Fruit fly (Drosophila melanogaster) whole organism, embryonic: Measurements from ENCODE around the gene CG5435.

Experiments
- Atf-2 ChIP-seq: fragments of 200-800 bp; sonication (Bioruptor generic); optimal IDR thresholded peaks from 2 replicates; lab custom pipeline; 2016; ENCODE audit warnings: missing biosample characterization, missing genetic modification characterization
- Bdp1 ChIP-seq: fragments of 200-800 bp; sonication (Bioruptor generic); optimal IDR thresholded peaks from 3 replicates; lab custom pipeline; 2016; ENCODE audit warnings: missing biosample characterization, missing genetic modification characterization
- CG1233 ChIP-seq: fragments of 200-800 bp; sonication (Bioruptor generic); optimal IDR thresholded peaks from 4 replicates; lab custom pipeline; 2018; ENCODE audit warnings: missing biosample characterization, mild to moderate bottlenecking, missing genetic modification characterization
- CG15073 ChIP-seq: fragments of 200-800 bp; sonication (Bioruptor generic); optimal IDR thresholded peaks from 2 replicates; lab custom pipeline; 2016; ENCODE audit warnings: missing biosample characterization, missing genetic modification characterization
- CG1602 ChIP-seq: fragments of 200-800 bp; sonication (Bioruptor generic); optimal IDR thresholded peaks from 3 replicates; lab custom pipeline; 2016; ENCODE audit warnings: missing biosample characterization, missing genetic modification characterization
- CG1603 ChIP-seq: fragments of 200-800 bp; sonication (Bioruptor generic); optimal IDR thresholded peaks from 2 replicates; lab custom pipeline; 2019; ENCODE audit warnings: missing biosample characterization, mild to moderate bottlenecking, missing genetic modification characterization, moderate library complexity
- CG2116 ChIP-seq: fragments of 200-800 bp; sonication (Bioruptor generic); optimal IDR thresholded peaks from 3 replicates; lab custom pipeline; 2018; ENCODE audit warnings: missing biosample characterization, mild to moderate bottlenecking, missing genetic modification characterization
- CG33557 ChIP-seq: fragments of 200-800 bp; sonication (Bioruptor generic); optimal IDR thresholded peaks from 2 replicates; lab custom pipeline; 2019; ENCODE audit warnings: missing biosample characterization, mild to moderate bottlenecking, missing genetic modification characterization, moderate library complexity
- CG3407 ChIP-seq: fragments of 200-800 bp; sonication (Bioruptor generic); optimal IDR thresholded peaks from 2 replicates; lab custom pipeline; 2018; ENCODE audit warnings: missing biosample characterization, mild to moderate bottlenecking, missing genetic modification characterization
- CG34376 ChIP-seq: fragments of 200-800 bp; sonication (Bioruptor generic); optimal IDR thresholded peaks from 2 replicates; lab custom pipeline; 2018; ENCODE audit warnings: missing biosample characterization, mild to moderate bottlenecking, missing genetic modification characterization
- CG4282 ChIP-seq: fragments of 200-800 bp; sonication (Bioruptor generic); optimal IDR thresholded peaks from 2 replicates; lab custom pipeline; 2016; ENCODE audit warnings: missing biosample characterization, missing genetic modification characterization
- CG4730 ChIP-seq: fragments of 200-800 bp; sonication (Bioruptor generic); IDR thresholded peaks from 2 replicates; pipeline ENCODE4 v1.3.6; 2022; ENCODE audit warnings: missing biosample characterization, missing genetic modification characterization
- CG5245 ChIP-seq: fragments of 200-800 bp; sonication (Bioruptor generic); optimal IDR thresholded peaks from 3 replicates; lab custom pipeline; 2016; ENCODE audit warnings: missing biosample characterization, missing genetic modification characterization
- CG6175 ChIP-seq: fragments of 200-800 bp; sonication (Bioruptor generic); IDR thresholded peaks from 3 replicates; pipeline ENCODE4 v1.3.6; 2022; ENCODE audit warnings: missing biosample characterization, missing genetic modification characterization
- CG6813 ChIP-seq: fragments of 200-800 bp; sonication (Bioruptor generic); optimal IDR thresholded peaks from 2 replicates; lab custom pipeline; 2017; ENCODE audit warnings: missing biosample characterization, missing genetic modification characterization, mild to moderate bottlenecking, moderate library complexity, missing genetic modification reagents
- CG7556 ChIP-seq: fragments of 200-800 bp; sonication (Bioruptor generic); optimal IDR thresholded peaks from 2 replicates; lab custom pipeline; 2017; ENCODE audit warnings: missing biosample characterization, mild to moderate bottlenecking, missing genetic modification characterization
- CG7839 ChIP-seq: fragments of 200-800 bp; sonication (Bioruptor generic); optimal IDR thresholded peaks from 3 replicates; lab custom pipeline; 2018; ENCODE audit warnings: missing biosample characterization, mild to moderate bottlenecking, missing genetic modification characterization, moderate library complexity
- CG8281 ChIP-seq: fragments of 200-800 bp; sonication (Bioruptor generic); optimal IDR thresholded peaks from 2 replicates; lab custom pipeline; 2018; ENCODE audit warnings: missing biosample characterization, mild to moderate bottlenecking, missing genetic modification characterization, moderate library complexity
- CG8359 ChIP-seq: fragments of 200-800 bp; sonication (Bioruptor generic); optimal IDR thresholded peaks from 2 replicates; lab custom pipeline; 2017; ENCODE audit warnings: missing biosample characterization, mild to moderate bottlenecking, missing genetic modification characterization, borderline replicate concordance
- CG8765 ChIP-seq: fragments of 200-800 bp; sonication (Bioruptor generic); IDR thresholded peaks from 2 replicates; pipeline ENCODE4 v1.3.6; 2022; ENCODE audit warnings: missing biosample characterization, missing genetic modification characterization
- CG9727 ChIP-seq: fragments of 200-800 bp; sonication (Bioruptor generic); optimal IDR thresholded peaks from 3 replicates; lab custom pipeline; 2017; ENCODE audit warnings: missing biosample characterization, mild to moderate bottlenecking, missing genetic modification characterization
- Camta ChIP-seq: fragments of 200-800 bp; sonication (Bioruptor generic); optimal IDR thresholded peaks from 2 replicates; lab custom pipeline; 2016; ENCODE audit warnings: missing biosample characterization, missing genetic modification characterization
- D19A ChIP-seq: fragments of 200-800 bp; optimal IDR thresholded peaks from 3 replicates; lab custom pipeline; 2019; ENCODE audit warnings: missing biosample characterization, mild to moderate bottlenecking, missing genetic modification characterization, moderate library complexity
- Opbp ChIP-seq: fragments of 200-800 bp; sonication (Bioruptor generic); IDR thresholded peaks from 3 replicates; pipeline ENCODE4 v1.3.6; 2022; ENCODE audit warnings: missing biosample characterization, missing genetic modification characterization; ENCODE audit not compliant: partially characterized antibody
- Rfx ChIP-seq: fragments of 200-800 bp; sonication (Bioruptor generic); IDR thresholded peaks from 2 replicates; pipeline ENCODE4 v1.3.6; 2022; ENCODE audit warnings: missing biosample characterization, missing genetic modification characterization
- Taf1 ChIP-seq: fragments of 200-800 bp; sonication (Bioruptor generic); IDR thresholded peaks from 2 replicates; pipeline ENCODE4 v1.3.6; 2022; ENCODE audit warnings: missing biosample characterization, missing genetic modification characterization
- YL-1 ChIP-seq: fragments of 200-800 bp; sonication (Bioruptor generic); optimal IDR thresholded peaks from 3 replicates; lab custom pipeline; 2017; ENCODE audit warnings: missing biosample characterization, mild to moderate bottlenecking, missing genetic modification characterization
- bab2 ChIP-seq: fragments of 200-800 bp; sonication (Bioruptor generic); optimal IDR thresholded peaks from 2 replicates; lab custom pipeline; 2016; ENCODE audit warnings: missing biosample characterization, missing genetic modification characterization
- bbx ChIP-seq: fragments of 200-800 bp; sonication (Bioruptor generic); IDR thresholded peaks from 2 replicates; pipeline ENCODE4 v1.3.6; 2022; ENCODE audit warnings: missing biosample characterization, missing genetic modification characterization; ENCODE audit not compliant: partially characterized antibody
- chm ChIP-seq: fragments of 200-800 bp; sonication (Bioruptor generic); IDR thresholded peaks from 2 replicates; pipeline ENCODE4 v1.3.6; 2022; ENCODE audit warnings: missing biosample characterization, missing genetic modification characterization
- crol ChIP-seq: fragments of 200-800 bp; sonication (Bioruptor generic); IDR thresholded peaks from 2 replicates; pipeline ENCODE4 v1.3.6; 2022; ENCODE audit warnings: missing biosample characterization, missing genetic modification characterization
- dm ChIP-seq: fragments of 200-800 bp; sonication (Bioruptor generic); optimal IDR thresholded peaks from 3 replicates; lab custom pipeline; 2016; ENCODE audit warnings: missing biosample characterization, missing genetic modification characterization
- fd64A ChIP-seq: fragments of 200-800 bp; sonication (Bioruptor generic); optimal IDR thresholded peaks from 3 replicates; lab custom pipeline; 2018; ENCODE audit warnings: missing biosample characterization, mild to moderate bottlenecking, missing genetic modification characterization
- gem ChIP-seq: fragments of 200-800 bp; sonication (Bioruptor generic); optimal IDR thresholded peaks from 2 replicates; lab custom pipeline; 2019; ENCODE audit warnings: missing biosample characterization, mild to moderate bottlenecking, missing genetic modification characterization, moderate library complexity
- grau ChIP-seq: fragments of 200-800 bp; optimal IDR thresholded peaks from 3 replicates; lab custom pipeline; 2019; ENCODE audit warnings: missing biosample characterization, mild to moderate bottlenecking, missing genetic modification characterization, moderate library complexity
- ind ChIP-seq: fragments of 200-800 bp; sonication (Bioruptor generic); optimal IDR thresholded peaks from 3 replicates; lab custom pipeline; 2016; ENCODE audit warnings: missing biosample characterization, missing genetic modification characterization
- kah ChIP-seq: fragments of 200-800 bp; sonication (Bioruptor generic); optimal IDR thresholded peaks from 2 replicates; lab custom pipeline; 2018; ENCODE audit warnings: missing biosample characterization, mild to moderate bottlenecking, missing genetic modification characterization
- mirr ChIP-seq: fragments of 200-800 bp; sonication (Bioruptor generic); optimal IDR thresholded peaks from 3 replicates; lab custom pipeline; 2018; ENCODE audit warnings: missing biosample characterization, mild to moderate bottlenecking, missing genetic modification characterization
- nau ChIP-seq: fragments of 200-800 bp; sonication (Bioruptor generic); optimal IDR thresholded peaks from 3 replicates; lab custom pipeline; 2017; ENCODE audit warnings: missing biosample characterization, mild to moderate bottlenecking, missing genetic modification characterization, missing genetic modification reagents
- org-1 ChIP-seq: fragments of 200-800 bp; sonication (Bioruptor generic); optimal IDR thresholded peaks from 2 replicates; lab custom pipeline; 2017; ENCODE audit warnings: missing biosample characterization, missing genetic modification characterization
- pum ChIP-seq: fragments of 200-800 bp; sonication (Bioruptor generic); optimal IDR thresholded peaks from 2 replicates; lab custom pipeline; 2016; ENCODE audit warnings: missing biosample characterization, missing genetic modification characterization
- repo ChIP-seq: fragments of 200-800 bp; sonication (Bioruptor generic); optimal IDR thresholded peaks from 2 replicates; lab custom pipeline; 2016; ENCODE audit warnings: missing biosample characterization, missing genetic modification characterization
- sqz ChIP-seq: fragments of 200-800 bp; sonication (Bioruptor generic); optimal IDR thresholded peaks from 3 replicates; lab custom pipeline; 2018; ENCODE audit warnings: missing biosample characterization, mild to moderate bottlenecking, missing genetic modification characterization
- sr ChIP-seq: fragments of 200-800 bp; sonication (Bioruptor generic); IDR thresholded peaks from 3 replicates; pipeline ENCODE4 v1.3.6; 2022; ENCODE audit warnings: missing biosample characterization, missing genetic modification characterization
- stc ChIP-seq: fragments of 200-800 bp; sonication (Bioruptor generic); IDR thresholded peaks from 2 replicates; pipeline ENCODE4 v1.3.6; 2022; ENCODE audit warnings: missing biosample characterization, missing genetic modification characterization
- tap ChIP-seq: fragments of 200-800 bp; optimal IDR thresholded peaks from 3 replicates; lab custom pipeline; 2019; ENCODE audit warnings: missing biosample characterization, mild to moderate bottlenecking, missing genetic modification characterization, moderate library complexity
- vvl ChIP-seq: fragments of 200-800 bp; sonication (Bioruptor generic); IDR thresholded peaks from 2 replicates; pipeline ENCODE4 v1.3.6; 2022; ENCODE audit warnings: missing biosample characterization, missing genetic modification characterization

The CG5435 gene

dm6 chr2L:12463037-12463436 is 32.3 kb upstream of the CG5435 start (continued):
- TF ChIP-seq CG4282 (GFP tag; lab: Kevin White, UChicago) (no peak), nau (GFP tag; lab: Kevin White, UChicago) (peak; percentile 50), tap (tag; lab: Kevin White, UChicago) (peak; percentile 22), CG8359 (GFP tag; lab: Kevin White, UChicago) (peak; percentile 39), org-1 (GFP tag; lab: Kevin White, UChicago) (peak; percentile 10), vvl (GFP tag; lab: Robert Waterston, UW) (peak; percentile 57), CG33557 (GFP tag; lab: Kevin White, UChicago) (no peak), fd64A (GFP tag; lab: Kevin White, UChicago) (peak; percentile 63), CG3407 (GFP tag; lab: Kevin White, UChicago) (peak; percentile 4), CG1233 (GFP tag; lab: Kevin White, UChicago) (peak; percentile 66), mirr (GFP tag; lab: Kevin White, UChicago) (peak; percentile 53), CG34376 (GFP tag; lab: Kevin White, UChicago) (peak; percentile 48), crol (GFP tag; lab: Robert Waterston, UW) (peak; percentile 57; the same call in 1 of the 2 replicates), CG8281 (tag; lab: Kevin White, UChicago) (peak; percentile 6), stc (GFP tag; lab: Robert Waterston, UW) (no peak), CG1603 (tag; lab: Kevin White, UChicago) (peak; percentile 36), Rfx (GFP tag; lab: Robert Waterston, UW) (peak; percentile 32; the same call in 1 of the 2 replicates), CG6813 (GFP tag; lab: Kevin White, UChicago) (peak; percentile 33), sr (GFP tag; lab: Robert Waterston, UW) (no peak), CG7556 (peak; percentile 14), sqz (GFP tag; lab: Kevin White, UChicago) (peak; percentile 13)

- no peak for TF ChIP-seq Taf1 (GFP tag; lab: Robert Waterston, UW)
- peak; percentile 78 for TF ChIP-seq CG9727 (GFP tag; lab: Kevin White, UChicago)
- no peak for TF ChIP-seq crol (GFP tag; lab: Robert Waterston, UW)
- peak; percentile 46 for TF ChIP-seq gem (tag; lab: Kevin White, UChicago)
- TF ChIP-seq bab2 (GFP tag; lab: Kevin White, UChicago) = peak; percentile 55
- no peak for TF ChIP-seq CG7839 (tag; lab: Kevin White, UChicago)
- 0 out of 3 replicates have a peak, but pooled peaks have one; percentile 46 for TF ChIP-seq CG6175 (GFP tag; lab: Robert Waterston, UW)
- TF ChIP-seq dm = no peak
- peak; percentile 79 for TF ChIP-seq D19A
- peak; percentile 80 for TF ChIP-seq YL-1 (GFP tag; lab: Kevin White, UChicago)
- TF ChIP-seq CG15073 (GFP tag; lab: Kevin White, UChicago) = no peak
- no peak for TF ChIP-seq CG5245 (GFP tag; lab: Kevin White, UChicago)
- TF ChIP-seq CG1602 = no peak
- TF ChIP-seq Opbp = 0 out of 3 replicates have a peak, but pooled peaks have one; percentile 22
- no peak for TF ChIP-seq Camta (GFP tag; lab: Kevin White, UChicago)
- no peak for TF ChIP-seq CG4730 (GFP tag; lab: Robert Waterston, UW)
- TF ChIP-seq Atf-2 = no peak
- no peak for TF ChIP-seq ind (GFP tag; lab: Kevin White, UChicago)
- TF ChIP-seq vvl (GFP tag; lab: Robert Waterston, UW) = peak; percentile 68; the same call in 1 of the 2 replicates
- TF ChIP-seq bbx (GFP tag; lab: Robert Waterston, UW) = peak; percentile 57; the same call in 1 of the 2 replicates
- TF ChIP-seq CG2116 (GFP tag; lab: Kevin White, UChicago) = peak; percentile 55
- TF ChIP-seq pum = no peak
- no peak for TF ChIP-seq CG8765 (GFP tag; lab: Robert Waterston, UW)
- peak; percentile 71 for TF ChIP-seq chm (GFP tag; lab: Robert Waterston, UW)
- TF ChIP-seq kah (GFP tag; lab: Kevin White, UChicago) = peak; percentile 78
- no peak for TF ChIP-seq repo (GFP tag; lab: Kevin White, UChicago)
- TF ChIP-seq grau (tag; lab: Kevin White, UChicago) = peak; percentile 38
- peak; percentile 14 for TF ChIP-seq Bdp1 (GFP tag; lab: Kevin White, UChicago)
These were observed 30.4 kb upstream of the CG5435 start for dm6 chr2L:12460767-12461739.
